Worm (Caenorhabditis elegans) whole organism, L1 larva: ENCODE data around the gene nlp-5.

Source experiments
- alr-1 ChIP-seq: fragments of 200-800 bp; sonication (Bioruptor generic); optimal IDR thresholded peaks from 2 replicates; lab custom pipeline; 2018; ENCODE audit warnings: borderline replicate concordance, mild to moderate bottlenecking, missing genetic modification characterization, missing compliant biosample characterization
- pqm-1 ChIP-seq: sonication (generic microtip); optimal IDR thresholded peaks from 3 replicates; lab custom pipeline; 2017; ENCODE audit warnings: missing biosample characterization, missing genetic modification characterization
- tbx-2 ChIP-seq: sonication (generic microtip); optimal IDR thresholded peaks from 2 replicates; lab custom pipeline; 2016; ENCODE audit warnings: missing genetic modification characterization, missing compliant biosample characterization

- TF ChIP-seq tbx-2 (tag; lab: Kevin White, UChicago) (no peak), pqm-1 (no peak), alr-1 (no peak)
Observed at ce11 chrII:8214367-8214766, 23.9 kb upstream of the nlp-5 start, which contains the start of gene M110.10.
